Fruit fly (Drosophila melanogaster) whole organism, pupa: Measurements from ENCODE around the gene Qtzl.

Source experiments
- CG10348 ChIP-seq: fragments of 200-800 bp; sonication (Bioruptor generic); IDR thresholded peaks from 2 replicates; pipeline ENCODE4 v1.3.6; 2022; ENCODE audit warnings: missing biosample characterization, missing genetic modification characterization
- CG15710 ChIP-seq: fragments of 200-800 bp; sonication (Bioruptor generic); optimal IDR thresholded peaks from 2 replicates; lab custom pipeline; 2018; ENCODE audit warnings: missing biosample characterization, mild to moderate bottlenecking, missing genetic modification characterization, moderate library complexity
- rn ChIP-seq: fragments of 200-800 bp; sonication (Bioruptor generic); IDR thresholded peaks from 2 replicates; pipeline ENCODE4 v1.3.6; 2022; ENCODE audit warnings: missing biosample characterization, missing genetic modification characterization

dm6 chr2L:11958729-11959128 lies 36.8 kb upstream of the Qtzl start:
- TF ChIP-seq CG15710 (tag; lab: Kevin White, UChicago): no peak
- TF ChIP-seq rn (GFP tag; lab: Robert Waterston, UW): no peak
- TF ChIP-seq CG10348 (GFP tag; lab: Robert Waterston, UW): no peak
